Fruit fly (Drosophila melanogaster): ENCODE results near the gene Ubx.

The Ubx gene

dm6 chr3R:16652091-16652490 lies 82.1 kb downstream of the Ubx start, which contains the start of gene CG14907 (continued):
- no peak for TF ChIP-seq ash1 (GFP tag; optimal IDR thresholded peaks at IDR 0.05)
- TF ChIP-seq pfk (GFP tag; optimal IDR thresholded peaks at IDR 0.05), result no peak
- TF ChIP-seq CG10321 (GFP tag; IDR thresholded peaks at IDR 0.05), result no peak
- no peak for TF ChIP-seq CG14050 (GFP tag; IDR thresholded peaks at IDR 0.05)
- no peak for TF ChIP-seq scrt (GFP tag; optimal IDR thresholded peaks at IDR 0.05)
- no peak for TF ChIP-seq CG8478 (optimal IDR thresholded peaks at IDR 0.05)
- no peak for TF ChIP-seq schlank (tag; optimal IDR thresholded peaks at IDR 0.05)
- TF ChIP-seq Antp (GFP tag; optimal IDR thresholded peaks at IDR 0.05), result no peak
- no peak for TF ChIP-seq Tbp (GFP tag; optimal IDR thresholded peaks at IDR 0.05)
- no peak for TF ChIP-seq seq (GFP tag; IDR thresholded peaks at IDR 0.05)
- peak; percentile 4 for TF ChIP-seq CG14710 (tag; optimal IDR thresholded peaks at IDR 0.05)
- no peak for TF ChIP-seq Rx (GFP tag; IDR thresholded peaks at IDR 0.05)
- no peak for TF ChIP-seq sob (GFP tag; IDR thresholded peaks at IDR 0.05)
- no peak for TF ChIP-seq ERR (GFP tag; optimal IDR thresholded peaks at IDR 0.05)
- TF ChIP-seq CG1647 (GFP tag; optimal IDR thresholded peaks at IDR 0.05), result no peak
- peak; percentile 75 for TF ChIP-seq sna (GFP tag; IDR thresholded peaks at IDR 0.05; ENCODE audit: partially characterized antibody)
- TF ChIP-seq exex (tag; optimal IDR thresholded peaks at IDR 0.05), result peak; percentile 40
- no peak for TF ChIP-seq CG7745 (tag; optimal IDR thresholded peaks at IDR 0.05)
- no peak for TF ChIP-seq CG15479 (GFP tag; optimal IDR thresholded peaks at IDR 0.05)
- no peak for TF ChIP-seq onecut (GFP tag; IDR thresholded peaks at IDR 0.05)
- peak; percentile 69 for TF ChIP-seq bbx (GFP tag; IDR thresholded peaks at IDR 0.05; ENCODE audit: partially characterized antibody)
- no peak for TF ChIP-seq CG7372 (GFP tag; IDR thresholded peaks at IDR 0.05)
- no peak for TF ChIP-seq Lpt (GFP tag; optimal IDR thresholded peaks at IDR 0.05)
- no peak for TF ChIP-seq CG3065 (GFP tag; optimal IDR thresholded peaks at IDR 0.05)
- no peak for TF ChIP-seq fd96Cb (tag; optimal IDR thresholded peaks at IDR 0.05)
- no peak for TF ChIP-seq H15 (GFP tag; IDR thresholded peaks at IDR 0.05)
- TF ChIP-seq CG12155 (GFP tag; optimal IDR thresholded peaks at IDR 0.05), result no peak
- TF ChIP-seq nom (GFP tag; optimal IDR thresholded peaks at IDR 0.05), result no peak
- TF ChIP-seq danr (GFP tag; IDR thresholded peaks at IDR 0.05), result no peak
- TF ChIP-seq ara (GFP tag; IDR thresholded peaks at IDR 0.05), result no peak
- no peak for TF ChIP-seq CHES-1-like (GFP tag; optimal IDR thresholded peaks at IDR 0.05)
- TF ChIP-seq Oaz (GFP tag; IDR thresholded peaks at IDR 0.05), result no peak
- TF ChIP-seq CG34422 (GFP tag; IDR thresholded peaks at IDR 0.05), result no peak
- TF ChIP-seq ase (GFP tag; IDR thresholded peaks at IDR 0.05), result no peak
- TF ChIP-seq jumu (GFP tag; optimal IDR thresholded peaks at IDR 0.05), result no peak
- no peak for TF ChIP-seq z (GFP tag; IDR thresholded peaks at IDR 0.05)
- 0 out of 2 replicates have a peak, but pooled peaks have one; percentile 20 for TF ChIP-seq vvl (GFP tag; IDR thresholded peaks at IDR 0.05)
- no peak for TF ChIP-seq CG6813 (GFP tag; optimal IDR thresholded peaks at IDR 0.05)
- TF ChIP-seq Spps (tag; optimal IDR thresholded peaks at IDR 0.05), result no peak
- peak; percentile 20; the same call in 1 of the 3 replicates for TF ChIP-seq CG14860 (GFP tag; IDR thresholded peaks at IDR 0.05; ENCODE audit: partially characterized antibody)
- no peak for TF ChIP-seq Hr3 (GFP tag; optimal IDR thresholded peaks at IDR 0.05)
- no peak for TF ChIP-seq CG7271 (tag; optimal IDR thresholded peaks at IDR 0.05)

- TF ChIP-seq CG13287 (GFP tag; IDR thresholded peaks at IDR 0.05; ENCODE audit: partially characterized antibody), result peak; percentile 82
- peak; percentile 65; the same call in 2 of the 3 replicates for TF ChIP-seq CG6791 (GFP tag; IDR thresholded peaks at IDR 0.05; ENCODE audit: partially characterized antibody)
- TF ChIP-seq CG7963 (GFP tag; IDR thresholded peaks at IDR 0.05; ENCODE audit: partially characterized antibody), result peak; percentile 63; the same call in 2 of the 3 replicates
- peak; percentile 64; the same call in 1 of the 2 replicates for TF ChIP-seq tna (GFP tag; IDR thresholded peaks at IDR 0.05; ENCODE audit: partially characterized antibody)
- peak; percentile 71 for TF ChIP-seq Dll (GFP tag; IDR thresholded peaks at IDR 0.05; ENCODE audit: partially characterized antibody)
- peak; percentile 47 for TF ChIP-seq Ets97D (GFP tag; optimal IDR thresholded peaks at IDR 0.05)
- peak; percentile 65 for TF ChIP-seq unc-4 (GFP tag; IDR thresholded peaks at IDR 0.05; ENCODE audit: partially characterized antibody)
- TF ChIP-seq Bgb (GFP tag; IDR thresholded peaks at IDR 0.05; ENCODE audit: partially characterized antibody), result peak; percentile 67
- TF ChIP-seq Scr (GFP tag; IDR thresholded peaks at IDR 0.05; ENCODE audit: partially characterized antibody), result peak; percentile 68
- peak; percentile 92 for TF ChIP-seq E2f2 (GFP tag; IDR thresholded peaks at IDR 0.05)
- peak; percentile 47 for TF ChIP-seq sna (GFP tag; IDR thresholded peaks at IDR 0.05; ENCODE audit: partially characterized antibody)
- peak; percentile 50 for TF ChIP-seq pzg (GFP tag; optimal IDR thresholded peaks at IDR 0.05)
Observed at dm6 chr3R:16650950-16651349, 83.3 kb downstream of the Ubx start, which contains the start of gene Mettl4. TSS of gene Mettl4 (minus strand) at chr3R:16651157.

All from whole organism, embryonic.